Fruit fly (Drosophila melanogaster) whole organism, embryonic: ENCODE measurements around the gene CG10993.
A peak's percentile ranks its signal among the peaks of the same experiment; 100 is the strongest.

Experiments
- Atf-2 ChIP-seq: fragments of 200-800 bp; sonication (Bioruptor generic); optimal IDR thresholded peaks from 2 replicates; lab custom pipeline; 2016; ENCODE audit warnings: missing biosample characterization, missing genetic modification characterization
- CG10267 ChIP-seq: fragments of 200-800 bp; sonication (Bioruptor generic); optimal IDR thresholded peaks from 2 replicates; lab custom pipeline; 2018; ENCODE audit warnings: missing biosample characterization, mild to moderate bottlenecking, missing genetic modification characterization, moderate library complexity
- CG10321 ChIP-seq: fragments of 200-800 bp; sonication (Bioruptor generic); IDR thresholded peaks from 2 replicates; pipeline ENCODE4 v1.3.6; 2022; ENCODE audit warnings: missing biosample characterization, missing genetic modification characterization
- CG11398 ChIP-seq: fragments of 200-800 bp; sonication (Bioruptor generic); optimal IDR thresholded peaks from 2 replicates; lab custom pipeline; 2016; ENCODE audit warnings: missing biosample characterization, missing genetic modification characterization
- CG12769 ChIP-seq: fragments of 200-800 bp; sonication (Bioruptor generic); optimal IDR thresholded peaks from 2 replicates; lab custom pipeline; 2019; ENCODE audit warnings: missing biosample characterization, mild to moderate bottlenecking, missing genetic modification characterization, moderate library complexity
- CG13296 ChIP-seq: fragments of 200-800 bp; sonication (Bioruptor generic); optimal IDR thresholded peaks from 3 replicates; lab custom pipeline; 2018; ENCODE audit warnings: missing biosample characterization, mild to moderate bottlenecking, missing genetic modification characterization
- CG14014 ChIP-seq: fragments of 200-800 bp; sonication (Bioruptor generic); IDR thresholded peaks from 2 replicates; pipeline ENCODE4 v1.3.6; 2022; ENCODE audit warnings: missing biosample characterization, missing genetic modification characterization
- CG14710 ChIP-seq: fragments of 200-800 bp; sonication (Bioruptor generic); optimal IDR thresholded peaks from 3 replicates; lab custom pipeline; 2019; ENCODE audit warnings: missing biosample characterization, mild to moderate bottlenecking, missing genetic modification characterization, moderate library complexity
- CG18011 ChIP-seq: fragments of 200-800 bp; sonication (Bioruptor generic); optimal IDR thresholded peaks from 2 replicates; lab custom pipeline; 2017; ENCODE audit warnings: missing biosample characterization, missing genetic modification characterization, mild to moderate bottlenecking, moderate library complexity, missing genotype
- CG2199 ChIP-seq: fragments of 200-800 bp; sonication (Bioruptor generic); IDR thresholded peaks from 3 replicates; pipeline ENCODE4 v1.3.6; 2022; ENCODE audit warnings: missing biosample characterization, missing genetic modification characterization
- CG2889 ChIP-seq: fragments of 200-800 bp; sonication (Bioruptor generic); IDR thresholded peaks from 3 replicates; pipeline ENCODE4 v1.3.6; 2022; ENCODE audit warnings: missing biosample characterization, missing genetic modification characterization
- CG43689 ChIP-seq: fragments of 200-800 bp; sonication (Bioruptor generic); IDR thresholded peaks from 2 replicates; pipeline ENCODE4 v1.3.6; 2022; ENCODE audit warnings: missing biosample characterization, missing genetic modification characterization
- CG4617 ChIP-seq: fragments of 200-800 bp; sonication (Bioruptor generic); optimal IDR thresholded peaks from 3 replicates; lab custom pipeline; 2016; ENCODE audit warnings: missing biosample characterization, missing genetic modification characterization, borderline replicate concordance
- CG4854 ChIP-seq: fragments of 200-800 bp; sonication (Bioruptor generic); optimal IDR thresholded peaks from 2 replicates; lab custom pipeline; 2016; ENCODE audit warnings: missing biosample characterization, missing genetic modification characterization, inconsistent platforms
- CG5953 ChIP-seq: fragments of 200-800 bp; sonication (Bioruptor generic); IDR thresholded peaks from 2 replicates; pipeline ENCODE4 v1.3.6; 2022; ENCODE audit warnings: missing biosample characterization, missing genetic modification characterization
- CG7987 ChIP-seq: fragments of 200-800 bp; sonication (Bioruptor generic); optimal IDR thresholded peaks from 2 replicates; lab custom pipeline; 2018; ENCODE audit warnings: missing biosample characterization, mild to moderate bottlenecking, missing genetic modification characterization, moderate library complexity
- CG8944 ChIP-seq: fragments of 200-800 bp; sonication (Bioruptor generic); optimal IDR thresholded peaks from 3 replicates; lab custom pipeline; 2016; ENCODE audit warnings: missing biosample characterization, missing genetic modification characterization
- Drgx ChIP-seq: fragments of 200-800 bp; sonication (Bioruptor generic); IDR thresholded peaks from 2 replicates; pipeline ENCODE4 v1.3.6; 2022; ENCODE audit warnings: missing biosample characterization, missing genetic modification characterization
- Ets65A ChIP-seq: fragments of 200-800 bp; sonication (Bioruptor generic); peaks from one replicate; lab custom pipeline; 2016; ENCODE audit warnings: missing biosample characterization, missing genetic modification characterization
- Fer2 ChIP-seq: fragments of 200-800 bp; sonication (Bioruptor generic); optimal IDR thresholded peaks from 2 replicates; lab custom pipeline; 2018; ENCODE audit warnings: missing biosample characterization, mild to moderate bottlenecking, missing genetic modification characterization, moderate library complexity
- H15 ChIP-seq: fragments of 200-800 bp; sonication (Bioruptor generic); IDR thresholded peaks from 3 replicates; pipeline ENCODE4 v1.3.6; 2022; ENCODE audit warnings: missing biosample characterization, missing genetic modification characterization
- HLH4C ChIP-seq: fragments of 200-800 bp; sonication (Bioruptor generic); IDR thresholded peaks from 3 replicates; pipeline ENCODE4 v1.3.6; 2022; ENCODE audit warnings: missing biosample characterization, missing genetic modification characterization; ENCODE audit not compliant: partially characterized antibody
- Hmr ChIP-seq: fragments of 200-800 bp; sonication (Bioruptor generic); optimal IDR thresholded peaks from 3 replicates; lab custom pipeline; 2017; ENCODE audit warnings: mild to moderate bottlenecking, missing biosample characterization, missing genetic modification reagents, missing genetic modification characterization
- Jarid2 ChIP-seq: fragments of 200-800 bp; sonication (Bioruptor generic); optimal IDR thresholded peaks from 3 replicates; lab custom pipeline; 2017; ENCODE audit warnings: mild to moderate bottlenecking, missing biosample characterization, missing genetic modification reagents, missing genetic modification characterization
- Lhr ChIP-seq: fragments of 200-800 bp; sonication (Bioruptor generic); optimal IDR thresholded peaks from 3 replicates; lab custom pipeline; 2017; ENCODE audit warnings: mild to moderate bottlenecking, missing biosample characterization, missing genetic modification reagents, missing genetic modification characterization
- Mad ChIP-seq: fragments of 200-800 bp; sonication (Bioruptor generic); optimal IDR thresholded peaks from 2 replicates; lab custom pipeline; 2016; ENCODE audit warnings: missing biosample characterization, missing genetic modification characterization
- NK7.1 ChIP-seq: fragments of 200-800 bp; sonication (Bioruptor generic); optimal IDR thresholded peaks from 3 replicates; lab custom pipeline; 2016; ENCODE audit warnings: missing biosample characterization, missing genetic modification characterization
- Sin3A ChIP-seq: fragments of >200 bp; optimal IDR thresholded peaks from 2 replicates; lab custom pipeline; 2018
- ato ChIP-seq: fragments of 200-800 bp; sonication (Bioruptor generic); IDR thresholded peaks from 2 replicates; pipeline ENCODE4 v1.3.6; 2022; ENCODE audit warnings: missing biosample characterization, missing genetic modification characterization; ENCODE audit not compliant: partially characterized antibody
- bcd ChIP-seq: fragments of 200-800 bp; sonication (Bioruptor generic); optimal IDR thresholded peaks from 2 replicates; lab custom pipeline; 2017; ENCODE audit warnings: missing biosample characterization, mild to moderate bottlenecking, missing genetic modification characterization
- crc ChIP-seq: fragments of 200-800 bp; sonication (Bioruptor generic); optimal IDR thresholded peaks from 2 replicates; lab custom pipeline; 2016; ENCODE audit warnings: missing biosample characterization, missing genetic modification characterization
- crol ChIP-seq: fragments of 200-800 bp; sonication (Bioruptor generic); IDR thresholded peaks from 2 replicates; pipeline ENCODE4 v1.3.6; 2022; ENCODE audit warnings: missing biosample characterization, missing genetic modification characterization
- da ChIP-seq: fragments of 200-800 bp; sonication (Bioruptor generic); optimal IDR thresholded peaks from 2 replicates; lab custom pipeline; 2016; ENCODE audit warnings: missing biosample characterization, missing genetic modification characterization
- danr ChIP-seq: fragments of 200-800 bp; sonication (Bioruptor generic); IDR thresholded peaks from 2 replicates; pipeline ENCODE4 v1.3.6; 2022; ENCODE audit warnings: missing biosample characterization, missing genetic modification characterization
- emc ChIP-seq: fragments of 200-800 bp; sonication (Bioruptor generic); optimal IDR thresholded peaks from 2 replicates; lab custom pipeline; 2016; ENCODE audit warnings: missing biosample characterization, missing genetic modification characterization
- exex ChIP-seq: fragments of 200-800 bp; sonication (Bioruptor generic); optimal IDR thresholded peaks from 4 replicates; lab custom pipeline; 2018; ENCODE audit warnings: missing biosample characterization, mild to moderate bottlenecking, missing genetic modification characterization, moderate library complexity
- gsb ChIP-seq: fragments of 200-800 bp; sonication (Bioruptor generic); IDR thresholded peaks from 2 replicates; pipeline ENCODE4 v1.3.6; 2022; ENCODE audit warnings: missing biosample characterization, missing genetic modification characterization
- inv ChIP-seq: fragments of 200-800 bp; sonication (Bioruptor generic); IDR thresholded peaks from 2 replicates; pipeline ENCODE4 v1.3.6; 2022; ENCODE audit warnings: missing biosample characterization, missing genetic modification characterization; ENCODE audit not compliant: partially characterized antibody
- lbe ChIP-seq: fragments of 200-800 bp; sonication (Bioruptor generic); optimal IDR thresholded peaks from 2 replicates; lab custom pipeline; 2016; ENCODE audit warnings: missing biosample characterization, mild to moderate bottlenecking, missing genetic modification characterization
- lilli ChIP-seq: fragments of 200-800 bp; sonication (Bioruptor generic); optimal IDR thresholded peaks from 3 replicates; lab custom pipeline; 2016; ENCODE audit warnings: missing biosample characterization, missing genetic modification characterization
- mld ChIP-seq: fragments of 200-800 bp; sonication (Bioruptor generic); IDR thresholded peaks from 3 replicates; pipeline ENCODE4 v1.3.6; 2022; ENCODE audit warnings: missing biosample characterization, missing genetic modification characterization; ENCODE audit not compliant: partially characterized antibody
- pnt ChIP-seq: fragments of 200-800 bp; sonication (Bioruptor generic); optimal IDR thresholded peaks from 3 replicates; lab custom pipeline; 2016; ENCODE audit warnings: missing biosample characterization, missing genetic modification characterization
- scrt ChIP-seq: fragments of 200-800 bp; sonication (Bioruptor generic); optimal IDR thresholded peaks from 2 replicates; lab custom pipeline; 2018; ENCODE audit warnings: missing biosample characterization, mild to moderate bottlenecking, missing genetic modification characterization, moderate library complexity
- sim ChIP-seq: fragments of 200-800 bp; sonication (Bioruptor generic); IDR thresholded peaks from 2 replicates; pipeline ENCODE4 v1.3.6; 2022; ENCODE audit warnings: missing biosample characterization, missing genetic modification characterization
- sima ChIP-seq: fragments of 200-800 bp; sonication (Bioruptor generic); optimal IDR thresholded peaks from 2 replicates; lab custom pipeline; 2016; ENCODE audit warnings: missing biosample characterization, missing genetic modification characterization
- sqz ChIP-seq: fragments of 200-800 bp; sonication (Bioruptor generic); optimal IDR thresholded peaks from 3 replicates; lab custom pipeline; 2018; ENCODE audit warnings: missing biosample characterization, mild to moderate bottlenecking, missing genetic modification characterization
- tup ChIP-seq: fragments of 200-800 bp; sonication (Bioruptor generic); optimal IDR thresholded peaks from 2 replicates; lab custom pipeline; 2016; ENCODE audit warnings: missing biosample characterization, mild to moderate bottlenecking, missing genetic modification characterization, moderate library complexity
- unpg ChIP-seq: fragments of 200-800 bp; sonication (Bioruptor generic); optimal IDR thresholded peaks from 3 replicates; lab custom pipeline; 2018; ENCODE audit warnings: missing biosample characterization, mild to moderate bottlenecking, missing genetic modification characterization, moderate library complexity

The CG10993 gene

DNA sequence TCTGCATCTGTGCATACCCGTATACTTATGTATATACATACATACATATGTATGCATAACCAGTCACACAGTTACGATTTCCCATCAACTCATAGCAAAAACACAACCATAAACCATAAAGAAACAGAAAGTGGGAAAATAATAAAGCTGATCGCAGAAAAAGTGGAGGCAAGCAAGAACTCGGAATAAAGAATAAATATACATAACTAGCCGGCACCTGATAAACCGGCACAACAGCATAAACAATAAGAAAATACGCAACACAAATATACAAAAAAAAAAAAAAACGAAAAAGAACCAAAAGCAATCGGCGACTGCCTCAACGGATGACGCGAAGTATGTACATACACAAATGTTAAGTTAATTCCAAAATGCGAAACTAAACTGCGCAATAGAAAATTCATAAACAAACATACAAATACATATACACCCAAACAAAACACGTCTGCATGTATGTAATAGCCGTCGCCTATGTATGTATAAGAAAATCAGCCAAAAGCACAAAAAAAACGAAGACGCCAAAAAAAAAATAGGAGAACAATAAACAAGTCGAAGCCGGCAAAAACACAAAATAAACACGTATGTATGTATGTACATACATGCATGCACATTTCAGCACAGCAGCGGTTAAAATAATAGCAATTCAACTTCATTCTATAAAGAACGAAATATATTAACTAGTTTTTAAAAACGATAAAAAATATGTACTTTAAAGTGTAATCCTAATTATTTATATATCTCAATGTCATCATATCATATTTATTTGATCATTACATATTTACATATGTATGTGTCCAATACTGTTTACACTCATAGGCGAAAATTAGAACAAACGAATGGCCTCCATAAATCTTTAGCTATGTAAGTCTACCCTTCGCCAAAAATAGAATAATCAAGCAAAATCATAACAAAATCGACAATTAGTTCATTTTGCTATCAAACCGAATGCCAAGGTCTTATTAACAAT, 41.7 kb downstream of the CG10993 start (continued):
- TF ChIP-seq CG12769 (tag; lab: Kevin White, UChicago) (peak; percentile 73), CG13296 (GFP tag; lab: Kevin White, UChicago) (peak; percentile 70), sim (GFP tag; lab: Robert Waterston, UW) (peak; percentile 29; the same call in 1 of the 2 replicates), CG2199 (GFP tag; lab: Robert Waterston, UW) (no peak), HLH4C (GFP tag; lab: Robert Waterston, UW) (no peak), unpg (GFP tag; lab: Kevin White, UChicago) (peak; percentile 78), Drgx (GFP tag; lab: Robert Waterston, UW) (peak; percentile 34), CG4617 (GFP tag; lab: Kevin White, UChicago) (peak; percentile 3), sima (no peak), Jarid2 (GFP tag; lab: Kevin White, UChicago) (peak; percentile 38), bcd (GFP tag; lab: Kevin White, UChicago) (peak; percentile 65), CG4854 (GFP tag; lab: Kevin White, UChicago) (peak; percentile 12), Sin3A (lab: Kevin White, UChicago) (no peak), tup (GFP tag; lab: Kevin White, UChicago) (no peak), Hmr (GFP tag; lab: Kevin White, UChicago) (peak; percentile 81), CG5953 (GFP tag; lab: Robert Waterston, UW) (no peak), H15 (GFP tag; lab: Robert Waterston, UW) (peak; percentile 46; the same call in 1 of the 3 replicates), Mad (GFP tag; lab: Kevin White, UChicago) (peak; percentile 31), pnt (no peak), scrt (GFP tag; lab: Kevin White, UChicago) (peak; percentile 67), CG14014 (GFP tag; lab: Robert Waterston, UW) (peak; percentile 80), danr (GFP tag; lab: Robert Waterston, UW) (no peak), inv (no peak), NK7.1 (GFP tag; lab: Kevin White, UChicago) (no peak), Ets65A (GFP tag; lab: Kevin White, UChicago) (no peak), gsb (GFP tag; lab: Robert Waterston, UW) (peak; percentile 54; the same call in 1 of the 2 replicates), crol (no peak), CG7987 (GFP tag; lab: Kevin White, UChicago) (peak; percentile 2), da (GFP tag; lab: Kevin White, UChicago) (no peak), mld (GFP tag; lab: Robert Waterston, UW) (no peak), lilli (GFP tag; lab: Kevin White, UChicago) (peak; percentile 57), lbe (no peak), crc (GFP tag; lab: Kevin White, UChicago) (peak; percentile 41), Lhr (GFP tag; lab: Kevin White, UChicago) (no peak), CG10267 (tag; lab: Kevin White, UChicago) (peak; percentile 64), CG14710 (tag; lab: Kevin White, UChicago) (peak; percentile 38), Atf-2 (GFP tag; lab: Kevin White, UChicago) (peak; percentile 2), CG18011 (GFP tag; lab: Kevin White, UChicago) (peak; percentile 44), CG43689 (0 out of 2 replicates have a peak, but pooled peaks have one; percentile 43), ato (GFP tag; lab: Robert Waterston, UW) (no peak), CG11398 (GFP tag; lab: Kevin White, UChicago) (no peak), Fer2 (tag; lab: Kevin White, UChicago) (peak; percentile 39), CG10321 (GFP tag; lab: Robert Waterston, UW) (peak; percentile 37; the same call in 1 of the 2 replicates), CG8944 (GFP tag; lab: Kevin White, UChicago) (no peak), CG2889 (GFP tag; lab: Robert Waterston, UW) (0 out of 3 replicates have a peak, but pooled peaks have one; percentile 39), emc (no peak), sqz (GFP tag; lab: Kevin White, UChicago) (peak; percentile 82), exex (tag; lab: Kevin White, UChicago) (peak; percentile 39)
